Worm (Caenorhabditis elegans): ENCODE results near the gene H11E01.3.

H11E01.3 gene

ce11 chrX:1604606-1605005, at the start of gene H11E01.3:
H11E01.3 (plus strand) TSS chrX:1604906.
- TF ChIP-seq mcd-1 (GFP tag; IDR thresholded peaks at IDR 0.05), result no peak
- no peak for TF ChIP-seq rec-8 (tag; optimal IDR thresholded peaks at IDR 0.05)
- no peak for TF ChIP-seq B0035.1 (tag; optimal IDR thresholded peaks at IDR 0.05)
- no peak for TF ChIP-seq Y79H2A.3 (GFP tag; conservative IDR thresholded peaks at IDR 0.05)
- no peak for TF ChIP-seq ztf-28 (GFP tag; IDR thresholded peaks at IDR 0.05)
- no peak for TF ChIP-seq ztf-26 (tag; optimal IDR thresholded peaks at IDR 0.05)

ce11 chrX:1556917-1557316, 47.8 kb upstream of the H11E01.3 start:
- TF ChIP-seq F57C9.4 (tag; optimal IDR thresholded peaks at IDR 0.05), result no peak
- TF ChIP-seq Y56A3A.18 (GFP tag; IDR thresholded peaks at IDR 0.05), result no peak
- TF ChIP-seq mcd-1 (GFP tag; IDR thresholded peaks at IDR 0.05), result no peak
- no peak for TF ChIP-seq F33H1.4 (GFP tag; IDR thresholded peaks at IDR 0.05)
- no peak for TF ChIP-seq ceh-79 (tag; optimal IDR thresholded peaks at IDR 0.05)
- TF ChIP-seq him-1 (tag; optimal IDR thresholded peaks at IDR 0.05), result no peak
- TF ChIP-seq nfya-2 (GFP tag; IDR thresholded peaks at IDR 0.05), result no peak

ce11 chrX:1568377-1568776, 36.3 kb upstream of the H11E01.3 start, which contains the start of gene H02F09.3:
H02F09.3 (plus strand) TSS chrX:1568677.
- no peak for TF ChIP-seq Y56A3A.18 (GFP tag; IDR thresholded peaks at IDR 0.05)
- no peak for TF ChIP-seq cebp-1 (GFP tag; IDR thresholded peaks at IDR 0.05)
- no peak for TF ChIP-seq cebp-1 (tag; optimal IDR thresholded peaks at IDR 0.05)
- TF ChIP-seq ceh-91 (GFP tag; IDR thresholded peaks at IDR 0.05), result no peak
- no peak for TF ChIP-seq F57C9.4 (tag; optimal IDR thresholded peaks at IDR 0.05)
- TF ChIP-seq die-1 (tag; optimal IDR thresholded peaks at IDR 0.05), result no peak
- no peak for TF ChIP-seq ztf-3 (GFP tag; optimal IDR thresholded peaks at IDR 0.05)
- TF ChIP-seq B0261.1 (tag; optimal IDR thresholded peaks at IDR 0.05), result no peak
- no peak for TF ChIP-seq snpc-1.1 (tag; optimal IDR thresholded peaks at IDR 0.05; ENCODE audit: insufficient read depth)
- no peak for TF ChIP-seq xnd-1 (tag; optimal IDR thresholded peaks at IDR 0.05)
- no peak for TF ChIP-seq lin-26 (GFP tag; IDR thresholded peaks at IDR 0.05)
- TF ChIP-seq unc-62 (GFP tag; optimal IDR thresholded peaks at IDR 0.05), result no peak
- no peak for TF ChIP-seq nhr-27 (tag; optimal IDR thresholded peaks at IDR 0.05)
- TF ChIP-seq athp-1 (tag; optimal IDR thresholded peaks at IDR 0.05), result no peak

ce11 chrX:1571949-1572348, 32.8 kb upstream of the H11E01.3 start, which contains the start of gene H02F09.2:
H02F09.2 (plus strand) TSS chrX:1572249.
- TF ChIP-seq snpc-3.4 (tag; optimal IDR thresholded peaks at IDR 0.05) (no peak), hlh-12 (tag; optimal IDR thresholded peaks at IDR 0.05) (no peak), chd-7 (tag; optimal IDR thresholded peaks at IDR 0.05) (no peak), mes-4 (tag; optimal IDR thresholded peaks at IDR 0.05) (no peak), F39B2.1 (GFP tag; IDR thresholded peaks at IDR 0.05) (no peak), ets-4 (GFP tag; optimal IDR thresholded peaks at IDR 0.05) (no peak)

- TF ChIP-seq F39B2.1 (GFP tag; IDR thresholded peaks at IDR 0.05), result no peak
- TF ChIP-seq nhr-90 (tag; optimal IDR thresholded peaks at IDR 0.05), result no peak
- TF ChIP-seq snpc-1.1 (tag; optimal IDR thresholded peaks at IDR 0.05; ENCODE audit: insufficient read depth), result no peak
- no peak for TF ChIP-seq him-1 (tag; optimal IDR thresholded peaks at IDR 0.05)
- TF ChIP-seq rcor-1 (GFP tag; IDR thresholded peaks at IDR 0.05), result no peak
- no peak for TF ChIP-seq F52B5.7 (tag; optimal IDR thresholded peaks at IDR 0.05)
- no peak for TF ChIP-seq ztf-6 (GFP tag; IDR thresholded peaks at IDR 0.05)
- no peak for TF ChIP-seq madf-8 (GFP tag; conservative IDR thresholded peaks at IDR 0.05)
- no peak for TF ChIP-seq tbp1 (GFP tag; optimal IDR thresholded peaks at IDR 0.05)
- no peak for TF ChIP-seq hmg-20 (GFP tag; IDR thresholded peaks at IDR 0.05)
- no peak for TF ChIP-seq ceh-79 (tag; optimal IDR thresholded peaks at IDR 0.05)
- no peak for TF ChIP-seq aptf-3 (GFP tag; IDR thresholded peaks at IDR 0.05)
- no peak for TF ChIP-seq aptf-2 (GFP tag; conservative IDR thresholded peaks at IDR 0.05)
- no peak for TF ChIP-seq F57A8.1 (GFP tag; optimal IDR thresholded peaks at IDR 0.05)
- no peak for TF ChIP-seq atf-7 (tag; optimal IDR thresholded peaks at IDR 0.05)
- no peak for TF ChIP-seq D2030.7 (GFP tag; IDR thresholded peaks at IDR 0.05)
- TF ChIP-seq Y67H2A.10 (GFP tag; conservative IDR thresholded peaks at IDR 0.05), result no peak
These were observed 28.4 kb upstream of the H11E01.3 start, which contains the start of gene wrt-9 for ce11 chrX:1576337-1576736. wrt-9 (plus strand) TSS chrX:1576637.

Data from whole organism, young adult.